Worm (Caenorhabditis elegans) whole organism, L4 larva: ENCODE data around the gene W06E11.1.

Experiments
- D1046.2 ChIP-seq: fragments of 200-800 bp; sonication (Bioruptor generic); IDR thresholded peaks from 2 replicates; pipeline ENCODE4 v1.3.6; 2022; ENCODE audit warnings: missing genetic modification characterization, missing compliant biosample characterization
- F37D6.2 ChIP-seq: sonication (generic microtip); optimal IDR thresholded peaks from 2 replicates; lab custom pipeline; 2016; ENCODE audit warnings: mild to moderate bottlenecking, missing genetic modification characterization, missing compliant biosample characterization
- F49E8.2 ChIP-seq: sonication (generic microtip); optimal IDR thresholded peaks from 2 replicates; lab custom pipeline; 2016; ENCODE audit warnings: missing compliant biosample characterization, mild to moderate bottlenecking, missing genetic modification characterization, borderline replicate concordance
- R02D3.7 ChIP-seq: fragments of 150-350 bp; sonication (generic microtip); optimal IDR thresholded peaks from 3 replicates; lab custom pipeline; 2014; ENCODE audit warnings: missing biosample characterization, missing genetic modification characterization
- T20F7.1 ChIP-seq: fragments of 200-800 bp; sonication (Bioruptor generic); optimal IDR thresholded peaks from 2 replicates; lab custom pipeline; 2018; ENCODE audit warnings: mild to moderate bottlenecking, missing genetic modification characterization, missing compliant biosample characterization
- T26A8.4 ChIP-seq: fragments of 200-800 bp; sonication (Bioruptor generic); IDR thresholded peaks from 2 replicates; pipeline ENCODE4 v1.3.6; 2022; ENCODE audit warnings: missing genetic modification characterization, missing compliant biosample characterization
- Y48G9A.11 ChIP-seq: fragments of 200-800 bp; sonication (Bioruptor generic); IDR thresholded peaks from 2 replicates; pipeline ENCODE4 v1.3.6; 2022; ENCODE audit warnings: missing genetic modification reagents, missing genetic modification characterization, missing compliant biosample characterization
- Y5F2A.4 ChIP-seq: fragments of 200-800 bp; sonication (Bioruptor generic); optimal IDR thresholded peaks from 2 replicates; lab custom pipeline; 2018; ENCODE audit warnings: mild to moderate bottlenecking, missing genetic modification characterization, missing compliant biosample characterization
- ZK546.5 ChIP-seq, 2 experiments: sonication (generic microtip); optimal IDR thresholded peaks; 2 replicates each; lab custom pipeline; 2017; ENCODE audit warnings: missing biosample characterization in 2 of 2, missing genetic modification characterization in 2 of 2
- aha-1 ChIP-seq: fragments of 150-350 bp; peaks from one replicate; lab custom pipeline; 2014; ENCODE audit warnings: missing biosample characterization, missing genetic modification characterization
- attf-4 ChIP-seq: sonication (generic microtip); optimal IDR thresholded peaks from 3 replicates; lab custom pipeline; 2017; ENCODE audit warnings: missing biosample characterization, missing genetic modification characterization
- ceh-28 ChIP-seq: fragments of 150-350 bp; optimal IDR thresholded peaks from 2 replicates; lab custom pipeline; 2014; ENCODE audit warnings: missing biosample characterization, missing genetic modification reagents, missing genetic modification characterization
- ceh-32 ChIP-seq: sonication (generic microtip); optimal IDR thresholded peaks from 2 replicates; lab custom pipeline; 2016; ENCODE audit warnings: mild to moderate bottlenecking, missing genetic modification characterization, missing compliant biosample characterization; ENCODE audit not compliant: poor library complexity
- ceh-62 ChIP-seq: sonication (generic microtip); optimal IDR thresholded peaks from 2 replicates; lab custom pipeline; 2017; ENCODE audit warnings: missing biosample characterization, missing genetic modification characterization
- daf-16 ChIP-seq, 3 experiments: sonication (generic microtip); optimal IDR thresholded peaks; 2 replicates each; lab custom pipeline; 2016 to 2017; ENCODE audit warnings: missing genetic modification characterization in 3 of 3, missing genetic modification reagents in 3 of 3, mild to moderate bottlenecking in 2 of 3, missing compliant biosample characterization in 2 of 3, missing biosample characterization in 1 of 3, moderate library complexity in 1 of 3
- daf-19 ChIP-seq: fragments of 200-800 bp; sonication (Bioruptor generic); conservative IDR thresholded peaks from 2 replicates; pipeline ENCODE4 v1.3.6; 2022; ENCODE audit warnings: missing genetic modification characterization, missing compliant biosample characterization
- dmd-8 ChIP-seq: fragments of 200-800 bp; sonication (Bioruptor generic); IDR thresholded peaks from 2 replicates; pipeline ENCODE4 v1.3.6; 2022; ENCODE audit warnings: missing genetic modification characterization, missing compliant biosample characterization
- dmd-9 ChIP-seq: fragments of 200-800 bp; sonication (Bioruptor generic); IDR thresholded peaks from 2 replicates; pipeline ENCODE4 v1.3.6; 2022; ENCODE audit warnings: missing genetic modification reagents, missing genetic modification characterization, missing compliant biosample characterization
- dpl-1 ChIP-seq: fragments of 150-350 bp; optimal IDR thresholded peaks from 2 replicates; lab custom pipeline; 2014; ENCODE audit warnings: missing biosample characterization, missing genetic modification reagents, missing genetic modification characterization
- fkh-10 ChIP-seq: fragments of 150-350 bp; optimal IDR thresholded peaks from 2 replicates; lab custom pipeline; 2014; ENCODE audit warnings: missing biosample characterization, missing genetic modification reagents, missing genetic modification characterization
- fos-1 ChIP-seq: fragments of 150-350 bp; optimal IDR thresholded peaks from 2 replicates; lab custom pipeline; 2014; ENCODE audit warnings: missing biosample characterization, missing genetic modification characterization
- hlh-30 ChIP-seq: sonication (generic microtip); optimal IDR thresholded peaks from 2 replicates; lab custom pipeline; 2017; ENCODE audit warnings: antibody characterized with exemption, mild to moderate bottlenecking, missing genetic modification characterization, missing compliant biosample characterization; ENCODE audit not compliant: insufficient read depth
- jun-1 ChIP-seq: fragments of 150-350 bp; optimal IDR thresholded peaks from 2 replicates; lab custom pipeline; 2014; ENCODE audit warnings: missing biosample characterization, missing genetic modification reagents, missing genetic modification characterization
- lin-1 ChIP-seq: fragments of 200-800 bp; sonication (Bioruptor generic); IDR thresholded peaks from 2 replicates; pipeline ENCODE4 v1.3.6; 2022; ENCODE audit warnings: missing genetic modification reagents, missing genetic modification characterization, missing compliant biosample characterization
- lin-29 ChIP-seq: fragments of 200-800 bp; sonication (Bioruptor generic); IDR thresholded peaks from 2 replicates; pipeline ENCODE4 v1.3.6; 2022; ENCODE audit warnings: missing genetic modification reagents, missing genetic modification characterization, missing compliant biosample characterization
- lsy-2 ChIP-seq, 2 experiments: fragments of 150-350 bp in 1 of 2; sonication (generic microtip) in 1 of 2; optimal IDR thresholded peaks; 2 replicates each; lab custom pipeline; 2014 to 2017; ENCODE audit warnings: missing biosample characterization in 2 of 2, missing genetic modification characterization in 2 of 2
- madf-9 ChIP-seq: fragments of 200-800 bp; sonication (Bioruptor generic); conservative IDR thresholded peaks from 2 replicates; pipeline ENCODE4 v1.3.6; 2022; ENCODE audit warnings: missing genetic modification reagents, missing genetic modification characterization, missing compliant biosample characterization
- mdl-1 ChIP-seq, 2 experiments: fragments of 150-350 bp in 1 of 2; sonication (generic microtip) in 1 of 2; optimal IDR thresholded peaks; 2 replicates each; lab custom pipeline; 2014 to 2017; ENCODE audit warnings: missing biosample characterization in 2 of 2, missing genetic modification characterization in 2 of 2
- mxl-2 ChIP-seq: fragments of 200-800 bp; sonication (Bioruptor generic); conservative IDR thresholded peaks from 2 replicates; pipeline ENCODE4 v1.3.6; 2022; ENCODE audit warnings: missing genetic modification reagents, missing genetic modification characterization, missing compliant biosample characterization
- mxl-3 ChIP-seq: fragments of 200-800 bp; sonication (Bioruptor generic); optimal IDR thresholded peaks from 2 replicates; lab custom pipeline; 2018; ENCODE audit warnings: mild to moderate bottlenecking, missing genetic modification characterization, missing compliant biosample characterization
- nhr-102 ChIP-seq: sonication (generic microtip); optimal IDR thresholded peaks from 2 replicates; lab custom pipeline; 2016; ENCODE audit warnings: mild to moderate bottlenecking, missing genetic modification characterization, moderate library complexity, missing compliant biosample characterization
- nhr-11 ChIP-seq: fragments of 150-350 bp; optimal IDR thresholded peaks from 2 replicates; lab custom pipeline; 2014; ENCODE audit warnings: missing biosample characterization, missing genetic modification characterization
- nhr-25 ChIP-seq: sonication (generic microtip); optimal IDR thresholded peaks from 2 replicates; lab custom pipeline; 2017; ENCODE audit warnings: missing genetic modification characterization, mild to moderate bottlenecking, missing compliant biosample characterization, antibody characterized with exemption, moderate library complexity, borderline replicate concordance; ENCODE audit not compliant: insufficient read depth
- nhr-48 ChIP-seq: sonication (generic microtip); optimal IDR thresholded peaks from 2 replicates; lab custom pipeline; 2016; ENCODE audit warnings: mild to moderate bottlenecking, missing genetic modification characterization, missing compliant biosample characterization
- pha-4 ChIP-seq, 2 experiments: fragments of 150-350 bp in 1 of 2; fragments of 200-800 bp in 1 of 2; sonication (Bioruptor generic) in 1 of 2; IDR thresholded peaks in 1 of 2; optimal IDR thresholded peaks in 1 of 2; 2 replicates each; pipeline versions ENCODE4 v1.3.6 to Lab custom; 2014 to 2022; ENCODE audit warnings: missing genetic modification characterization in 2 of 2, missing genetic modification reagents in 2 of 2, missing biosample characterization in 1 of 2, missing compliant biosample characterization in 1 of 2
- php-3 ChIP-seq: fragments of 200-800 bp; sonication (Bioruptor generic); IDR thresholded peaks from 2 replicates; pipeline ENCODE4 v1.3.6; 2022; ENCODE audit warnings: missing genetic modification reagents, missing genetic modification characterization, missing compliant biosample characterization
- rbr-2 ChIP-seq: sonication (generic microtip); optimal IDR thresholded peaks from 2 replicates; lab custom pipeline; 2016; ENCODE audit warnings: missing genotype, missing genetic modification characterization, missing compliant biosample characterization
- saeg-2 ChIP-seq: fragments of 200-800 bp; sonication (Bioruptor generic); IDR thresholded peaks from 2 replicates; pipeline ENCODE4 v1.3.6; 2022; ENCODE audit warnings: missing genetic modification reagents, missing genetic modification characterization, missing compliant biosample characterization
- unc-130 ChIP-seq: sonication (generic microtip); optimal IDR thresholded peaks from 2 replicates; lab custom pipeline; 2016; ENCODE audit warnings: missing genetic modification reagents, missing genetic modification characterization, missing compliant biosample characterization
- unc-39 ChIP-seq: sonication (generic microtip); optimal IDR thresholded peaks from 2 replicates; lab custom pipeline; 2017; ENCODE audit warnings: missing biosample characterization, missing genetic modification characterization
- unc-62 ChIP-seq, 3 experiments: fragments of 150-350 bp in 1 of 3; sonication (generic microtip); optimal IDR thresholded peaks in 2 of 3; peaks in 1 of 3; 1 replicate in 1 of 3; 2 replicates in 2 of 3; lab custom pipeline; 2014 to 2017; ENCODE audit warnings: missing biosample characterization in 3 of 3, missing genetic modification characterization in 3 of 3, missing genetic modification reagents in 3 of 3, missing genotype in 1 of 3
- zfp-2 ChIP-seq: sonication (generic microtip); optimal IDR thresholded peaks from 2 replicates; lab custom pipeline; 2016; ENCODE audit warnings: mild to moderate bottlenecking, missing genetic modification characterization, missing compliant biosample characterization
- ztf-11 ChIP-seq: fragments of 150-350 bp; optimal IDR thresholded peaks from 2 replicates; lab custom pipeline; 2014; ENCODE audit warnings: missing biosample characterization, missing genetic modification characterization
- ztf-7 ChIP-seq: fragments of 150-350 bp; optimal IDR thresholded peaks from 2 replicates; lab custom pipeline; 2014; ENCODE audit warnings: missing biosample characterization, missing genetic modification characterization

The W06E11.1 gene

ce11 chrIII:651587-651986, 9.7 kb downstream of the W06E11.1 start (continued):
- TF ChIP-seq Y5F2A.4 (GFP tag; lab: Kevin White, UChicago) (no peak), jun-1 (tag; lab: Kevin White, UChicago) (no peak), daf-16 (GFP tag; optimal IDR thresholded peaks at IDR 0.05; lab: Kevin White, UChicago) (no peak), daf-16 (tag; optimal IDR thresholded peaks at IDR 0.05; lab: Kevin White, UChicago) (peak; percentile 91), fos-1 (tag; lab: Kevin White, UChicago) (no peak), pha-4 (GFP tag; IDR thresholded peaks at IDR 0.05; lab: Robert Waterston, UW) (no peak), pha-4 (tag; optimal IDR thresholded peaks at IDR 0.05; lab: Kevin White, UChicago) (peak; percentile 31)

ce11 chrIII:654365-654764, 12.5 kb downstream of the W06E11.1 start:
- TF ChIP-seq F49E8.2 (tag; lab: Kevin White, UChicago) (no peak), mdl-1 (tag; optimal IDR thresholded peaks at IDR 0.05; lab: Kevin White, UChicago) (peak in 1 of 2 experiments; percentile 21), mxl-3 (peak; percentile 42), madf-9 (0 out of 2 replicates have a peak, but pooled peaks have one; percentile 46), hlh-30 (tag; lab: Kevin White, UChicago) (peak; percentile 76)

ce11 chrIII:656660-657059, 14.8 kb downstream of the W06E11.1 start:
- TF ChIP-seq zfp-2 (tag; lab: Kevin White, UChicago) (no peak), ceh-32 (tag; lab: Kevin White, UChicago) (no peak), rbr-2 (no peak), saeg-2 (no peak), R02D3.7 (no peak), ztf-11 (tag; lab: Kevin White, UChicago) (no peak), nhr-11 (no peak), lin-1 (GFP tag; lab: Robert Waterston, UW) (no peak), T20F7.1 (GFP tag; lab: Kevin White, UChicago) (no peak), nhr-48 (tag; lab: Kevin White, UChicago) (no peak), dpl-1 (GFP tag; lab: Kevin White, UChicago) (no peak), dmd-8 (GFP tag; lab: Robert Waterston, UW) (no peak), php-3 (GFP tag; lab: Robert Waterston, UW) (no peak), daf-19 (GFP tag; lab: Robert Waterston, UW) (no peak), unc-130 (GFP tag; lab: Kevin White, UChicago) (no peak)

DNA sequence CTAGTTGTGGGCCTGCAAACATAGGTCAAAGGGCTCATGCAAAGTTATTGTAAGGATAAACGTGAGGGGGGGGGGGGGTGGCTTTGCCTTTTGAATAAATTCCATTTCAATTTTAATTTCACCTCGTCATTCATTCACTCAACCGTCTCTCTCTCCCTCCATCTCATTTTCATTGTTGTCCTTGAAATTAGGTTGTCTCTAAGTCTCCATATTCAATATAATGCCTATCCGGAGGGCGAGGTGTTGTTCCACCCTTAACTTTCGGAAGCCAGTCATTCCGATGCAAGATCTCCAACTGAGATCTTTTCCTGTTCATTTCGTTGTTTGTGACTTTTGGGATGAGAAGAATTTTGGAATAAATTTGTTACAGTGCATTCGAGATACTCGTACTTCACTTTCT, 15.4 kb downstream of the W06E11.1 start:
- TF ChIP-seq nhr-25 (tag; lab: Kevin White, UChicago) (peak; percentile 23), lin-29 (GFP tag; lab: Robert Waterston, UW) (no peak), ZK546.5 (tag; optimal IDR thresholded peaks at IDR 0.05; lab: Kevin White, UChicago) (no peak), lsy-2 (tag; optimal IDR thresholded peaks at IDR 0.05; lab: Kevin White, UChicago) (no peak), F37D6.2 (tag; lab: Kevin White, UChicago) (no peak), unc-39 (tag; lab: Kevin White, UChicago) (no peak), ceh-62 (tag; lab: Kevin White, UChicago) (no peak), ztf-7 (tag; lab: Kevin White, UChicago) (no peak), ceh-32 (tag; lab: Kevin White, UChicago) (no peak), mxl-2 (no peak), Y48G9A.11 (GFP tag; lab: Robert Waterston, UW) (no peak), unc-62 (GFP tag; optimal IDR thresholded peaks at IDR 0.05 in 1 of 2; lab: Kevin White, UChicago) (peak in 1 of 2 experiments; percentile 76), unc-62 (tag; optimal IDR thresholded peaks at IDR 0.05; lab: Kevin White, UChicago) (no peak), nhr-102 (tag; lab: Kevin White, UChicago) (no peak), aha-1 (tag; lab: Kevin White, UChicago) (peak; percentile 1), hlh-30 (tag; lab: Kevin White, UChicago) (no peak), dmd-9 (GFP tag; lab: Robert Waterston, UW) (no peak), T26A8.4 (GFP tag; lab: Robert Waterston, UW) (no peak), nhr-48 (tag; lab: Kevin White, UChicago) (no peak), attf-4 (tag; lab: Kevin White, UChicago) (no peak), ceh-28 (tag; lab: Kevin White, UChicago) (no peak), D1046.2 (GFP tag; lab: Robert Waterston, UW) (no peak), fkh-10 (no peak)
